Fruit fly (Drosophila melanogaster) whole organism, embryonic: ENCODE results near the gene CG3434.

Experiments
- CG10431 ChIP-seq: fragments of 200-800 bp; sonication (Bioruptor generic); optimal IDR thresholded peaks from 3 replicates; lab custom pipeline; 2018; ENCODE audit warnings: missing biosample characterization, mild to moderate bottlenecking, missing genetic modification characterization
- CG10959 ChIP-seq: fragments of 200-800 bp; sonication (Bioruptor generic); IDR thresholded peaks from 2 replicates; pipeline ENCODE4 v1.3.6; 2022; ENCODE audit warnings: missing biosample characterization, missing genetic modification characterization
- CG11093 ChIP-seq: fragments of 200-800 bp; sonication (Bioruptor generic); IDR thresholded peaks from 3 replicates; pipeline ENCODE4 v1.3.6; 2022; ENCODE audit warnings: missing biosample characterization, missing genetic modification characterization
- CG11398 ChIP-seq: fragments of 200-800 bp; sonication (Bioruptor generic); optimal IDR thresholded peaks from 2 replicates; lab custom pipeline; 2016; ENCODE audit warnings: missing biosample characterization, missing genetic modification characterization
- CG11456 ChIP-seq: fragments of 200-800 bp; sonication (Bioruptor generic); IDR thresholded peaks from 3 replicates; pipeline ENCODE4 v1.3.6; 2022; ENCODE audit warnings: missing biosample characterization, missing genetic modification characterization
- CG11695 ChIP-seq: fragments of 200-800 bp; sonication (Bioruptor generic); IDR thresholded peaks from 3 replicates; pipeline ENCODE4 v1.3.6; 2022; ENCODE audit warnings: missing biosample characterization, missing genetic modification characterization
- CG12219 ChIP-seq: fragments of 200-800 bp; sonication (Bioruptor generic); optimal IDR thresholded peaks from 3 replicates; lab custom pipeline; 2018; ENCODE audit warnings: missing biosample characterization, mild to moderate bottlenecking, missing genetic modification characterization
- CG1233 ChIP-seq: fragments of 200-800 bp; sonication (Bioruptor generic); optimal IDR thresholded peaks from 4 replicates; lab custom pipeline; 2018; ENCODE audit warnings: missing biosample characterization, mild to moderate bottlenecking, missing genetic modification characterization
- CG13424 ChIP-seq: fragments of 200-800 bp; sonication (Bioruptor generic); optimal IDR thresholded peaks from 2 replicates; lab custom pipeline; 2019; ENCODE audit warnings: missing biosample characterization, mild to moderate bottlenecking, missing genetic modification characterization, moderate library complexity
- CG13775 ChIP-seq: fragments of 200-800 bp; sonication (Bioruptor generic); optimal IDR thresholded peaks from 3 replicates; lab custom pipeline; 2017; ENCODE audit warnings: missing biosample characterization, mild to moderate bottlenecking, missing genetic modification characterization
- CG13894 ChIP-seq: fragments of 200-800 bp; sonication (Bioruptor generic); optimal IDR thresholded peaks from 3 replicates; lab custom pipeline; 2018; ENCODE audit warnings: missing biosample characterization, mild to moderate bottlenecking, missing genetic modification characterization, moderate library complexity
- CG18262 ChIP-seq: fragments of 200-800 bp; optimal IDR thresholded peaks from 3 replicates; lab custom pipeline; 2019; ENCODE audit warnings: missing biosample characterization, mild to moderate bottlenecking, missing genetic modification characterization, moderate library complexity
- CG2116 ChIP-seq: fragments of 200-800 bp; sonication (Bioruptor generic); optimal IDR thresholded peaks from 3 replicates; lab custom pipeline; 2018; ENCODE audit warnings: missing biosample characterization, mild to moderate bottlenecking, missing genetic modification characterization
- CG2129 ChIP-seq: fragments of 200-800 bp; sonication (Bioruptor generic); IDR thresholded peaks from 2 replicates; pipeline ENCODE4 v1.3.6; 2022; ENCODE audit warnings: missing biosample characterization, missing genetic modification characterization; ENCODE audit not compliant: partially characterized antibody
- CG31441 ChIP-seq: fragments of 200-800 bp; sonication (Bioruptor generic); IDR thresholded peaks from 2 replicates; pipeline ENCODE4 v1.3.6; 2022; ENCODE audit warnings: missing biosample characterization, missing genetic modification characterization
- CG4360 ChIP-seq: fragments of 200-800 bp; sonication (Bioruptor generic); IDR thresholded peaks from 2 replicates; pipeline ENCODE4 v1.3.6; 2022; ENCODE audit warnings: missing biosample characterization, missing genetic modification characterization
- CG6791 ChIP-seq: fragments of 200-800 bp; sonication (Bioruptor generic); IDR thresholded peaks from 3 replicates; pipeline ENCODE4 v1.3.6; 2022; ENCODE audit warnings: missing biosample characterization, missing genetic modification characterization; ENCODE audit not compliant: partially characterized antibody
- CG7745 ChIP-seq: fragments of 200-800 bp; sonication (Bioruptor generic); optimal IDR thresholded peaks from 2 replicates; lab custom pipeline; 2018; ENCODE audit warnings: missing biosample characterization, mild to moderate bottlenecking, missing genetic modification characterization, moderate library complexity
- CG8924 ChIP-seq: fragments of 200-800 bp; optimal IDR thresholded peaks from 3 replicates; lab custom pipeline; 2019; ENCODE audit warnings: missing biosample characterization, mild to moderate bottlenecking, missing genetic modification characterization, moderate library complexity
- CG9727 ChIP-seq: fragments of 200-800 bp; sonication (Bioruptor generic); optimal IDR thresholded peaks from 3 replicates; lab custom pipeline; 2017; ENCODE audit warnings: missing biosample characterization, mild to moderate bottlenecking, missing genetic modification characterization
- CG9932 ChIP-seq: fragments of 200-800 bp; sonication (Bioruptor generic); IDR thresholded peaks from 2 replicates; pipeline ENCODE4 v1.3.6; 2022; ENCODE audit warnings: missing biosample characterization, missing genetic modification characterization
- CTCF ChIP-seq: fragments of 200-800 bp; sonication (Bioruptor generic); optimal IDR thresholded peaks from 2 replicates; lab custom pipeline; 2017; ENCODE audit warnings: missing biosample characterization, mild to moderate bottlenecking, missing genetic modification characterization, moderate library complexity
- CrebB ChIP-seq: fragments of 200-800 bp; sonication (Bioruptor generic); optimal IDR thresholded peaks from 3 replicates; lab custom pipeline; 2018; ENCODE audit warnings: missing biosample characterization, mild to moderate bottlenecking, missing genetic modification characterization
- Doc3 ChIP-seq: fragments of 200-800 bp; sonication (Bioruptor generic); IDR thresholded peaks from 3 replicates; pipeline ENCODE4 v1.3.6; 2022; ENCODE audit warnings: missing biosample characterization, missing genetic modification characterization; ENCODE audit not compliant: partially characterized antibody
- Dp ChIP-seq: fragments of 200-800 bp; sonication (Bioruptor generic); optimal IDR thresholded peaks from 2 replicates; lab custom pipeline; 2018; ENCODE audit warnings: missing biosample characterization, mild to moderate bottlenecking, missing genetic modification characterization, moderate library complexity
- Ets65A ChIP-seq: fragments of 200-800 bp; sonication (Bioruptor generic); peaks from one replicate; lab custom pipeline; 2016; ENCODE audit warnings: missing biosample characterization, missing genetic modification characterization
- Ets97D ChIP-seq: fragments of 200-800 bp; sonication (Bioruptor generic); optimal IDR thresholded peaks from 3 replicates; lab custom pipeline; 2016; ENCODE audit warnings: missing biosample characterization, missing genetic modification characterization
- Fer3 ChIP-seq: fragments of 200-800 bp; sonication (Bioruptor generic); optimal IDR thresholded peaks from 2 replicates; lab custom pipeline; 2018; ENCODE audit warnings: missing biosample characterization, mild to moderate bottlenecking, missing genetic modification characterization, moderate library complexity
- Gug ChIP-seq: fragments of 200-800 bp; sonication (Bioruptor generic); IDR thresholded peaks from 4 replicates; pipeline ENCODE4 v1.3.6; 2022; ENCODE audit warnings: missing biosample characterization, missing genetic modification characterization
- Hr3 ChIP-seq: fragments of 200-800 bp; sonication (Bioruptor generic); optimal IDR thresholded peaks from 3 replicates; lab custom pipeline; 2016; ENCODE audit warnings: missing biosample characterization, missing genetic modification characterization
- Hsf ChIP-seq: fragments of 200-800 bp; sonication (Bioruptor generic); optimal IDR thresholded peaks from 3 replicates; lab custom pipeline; 2016; ENCODE audit warnings: missing biosample characterization, missing genetic modification characterization
- Meics ChIP-seq: fragments of 200-800 bp; sonication (Bioruptor generic); optimal IDR thresholded peaks from 2 replicates; lab custom pipeline; 2017; ENCODE audit warnings: missing biosample characterization, mild to moderate bottlenecking, missing genetic modification characterization
- Myb ChIP-seq: fragments of 200-800 bp; sonication (Bioruptor generic); optimal IDR thresholded peaks from 2 replicates; lab custom pipeline; 2016; ENCODE audit warnings: missing biosample characterization, missing genetic modification characterization
- Oli ChIP-seq: fragments of 200-800 bp; sonication (Bioruptor generic); optimal IDR thresholded peaks from 2 replicates; lab custom pipeline; 2018; ENCODE audit warnings: missing biosample characterization, mild to moderate bottlenecking, missing genetic modification characterization, moderate library complexity
- Sox102F ChIP-seq: fragments of 200-800 bp; sonication (Bioruptor generic); optimal IDR thresholded peaks from 2 replicates; lab custom pipeline; 2018; ENCODE audit warnings: missing biosample characterization, mild to moderate bottlenecking, missing genetic modification characterization, moderate library complexity
- Xbp1 ChIP-seq: fragments of 200-800 bp; sonication (Bioruptor generic); optimal IDR thresholded peaks from 3 replicates; lab custom pipeline; 2016; ENCODE audit warnings: missing biosample characterization, mild to moderate bottlenecking, missing genetic modification characterization
- ara ChIP-seq: fragments of 200-800 bp; sonication (Bioruptor generic); IDR thresholded peaks from 2 replicates; pipeline ENCODE4 v1.3.6; 2022; ENCODE audit warnings: missing biosample characterization, missing genetic modification characterization
- bab2 ChIP-seq: fragments of 200-800 bp; sonication (Bioruptor generic); optimal IDR thresholded peaks from 2 replicates; lab custom pipeline; 2016; ENCODE audit warnings: missing biosample characterization, missing genetic modification characterization
- crp ChIP-seq, 2 experiments: fragments of 200-800 bp; sonication (Bioruptor generic); optimal IDR thresholded peaks; 2 replicates in 1 of 2; 3 replicates in 1 of 2; lab custom pipeline; 2017; ENCODE audit warnings: missing biosample characterization in 2 of 2, missing genetic modification characterization in 2 of 2, mild to moderate bottlenecking in 1 of 2, moderate library complexity in 1 of 2
- dm ChIP-seq: fragments of 200-800 bp; sonication (Bioruptor generic); optimal IDR thresholded peaks from 3 replicates; lab custom pipeline; 2016; ENCODE audit warnings: missing biosample characterization, missing genetic modification characterization
- en ChIP-seq: fragments of 200-800 bp; sonication (Bioruptor generic); optimal IDR thresholded peaks from 2 replicates; lab custom pipeline; 2016; ENCODE audit warnings: missing biosample characterization, missing genetic modification characterization
- esg ChIP-seq: fragments of 200-800 bp; sonication (Bioruptor generic); conservative IDR thresholded peaks from 2 replicates; pipeline ENCODE4 v1.3.6; 2022; ENCODE audit warnings: missing biosample characterization, missing genetic modification characterization
- ind ChIP-seq: fragments of 200-800 bp; sonication (Bioruptor generic); optimal IDR thresholded peaks from 3 replicates; lab custom pipeline; 2016; ENCODE audit warnings: missing biosample characterization, missing genetic modification characterization
- ken ChIP-seq: fragments of 200-800 bp; sonication (Bioruptor generic); IDR thresholded peaks from 3 replicates; pipeline ENCODE4 v1.3.6; 2022; ENCODE audit warnings: missing biosample characterization, missing genetic modification characterization
- lilli ChIP-seq: fragments of 200-800 bp; sonication (Bioruptor generic); optimal IDR thresholded peaks from 3 replicates; lab custom pipeline; 2016; ENCODE audit warnings: missing biosample characterization, missing genetic modification characterization
- nau ChIP-seq: fragments of 200-800 bp; sonication (Bioruptor generic); optimal IDR thresholded peaks from 3 replicates; lab custom pipeline; 2017; ENCODE audit warnings: missing biosample characterization, mild to moderate bottlenecking, missing genetic modification characterization, missing genetic modification reagents
- org-1 ChIP-seq: fragments of 200-800 bp; sonication (Bioruptor generic); optimal IDR thresholded peaks from 2 replicates; lab custom pipeline; 2017; ENCODE audit warnings: missing biosample characterization, missing genetic modification characterization
- sob ChIP-seq: fragments of 200-800 bp; sonication (Bioruptor generic); IDR thresholded peaks from 2 replicates; pipeline ENCODE4 v1.3.6; 2022; ENCODE audit warnings: missing biosample characterization, missing genetic modification characterization
- wor ChIP-seq: fragments of 200-800 bp; sonication (Bioruptor generic); IDR thresholded peaks from 2 replicates; pipeline ENCODE4 v1.3.6; 2022; ENCODE audit warnings: missing biosample characterization, missing genetic modification characterization
- zfh1 ChIP-seq: fragments of 200-800 bp; sonication (Bioruptor generic); IDR thresholded peaks from 3 replicates; pipeline ENCODE4 v1.3.6; 2022; ENCODE audit warnings: missing biosample characterization, missing genetic modification characterization

CG3434 gene

DNA sequence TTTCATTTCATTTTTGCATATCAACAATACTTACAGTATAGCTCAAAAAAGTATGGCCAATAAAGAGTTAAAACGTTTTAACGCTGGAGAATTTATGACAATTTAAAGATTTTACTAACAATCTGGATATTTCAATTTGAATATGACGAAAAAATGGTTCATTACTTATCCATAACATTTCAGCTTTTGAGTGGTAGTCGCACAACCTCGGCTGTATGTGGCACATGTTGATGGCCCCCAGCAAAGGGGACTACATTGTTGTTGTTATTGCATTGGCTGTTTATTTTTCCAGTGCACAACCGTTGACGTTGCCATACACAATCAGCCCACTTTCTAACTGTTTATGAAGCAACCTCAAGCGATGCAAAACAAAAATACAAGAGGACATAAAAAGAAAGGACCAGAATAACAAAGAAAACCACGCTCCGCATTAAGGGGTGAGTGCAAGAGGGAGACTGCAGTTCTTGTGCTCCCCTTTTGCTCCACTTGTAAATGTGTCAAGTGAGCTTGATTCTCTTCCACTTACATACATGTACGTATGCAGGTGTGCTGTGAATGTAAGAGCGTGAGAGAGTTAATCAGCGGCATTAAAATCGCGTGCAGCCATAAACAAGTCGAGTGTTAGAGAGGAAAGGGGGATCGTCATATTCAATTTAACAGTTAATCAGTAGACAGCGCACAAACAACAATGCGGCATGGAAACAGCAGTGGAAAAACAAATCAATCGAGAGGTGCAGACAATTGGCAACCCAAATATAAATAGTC, 40.4 kb downstream of the CG3434 start (continued):
- 0 out of 3 replicates have a peak, but pooled peaks have one; percentile 24 for TF ChIP-seq CG11456 (GFP tag; lab: Robert Waterston, UW)
- TF ChIP-seq Ets97D: no peak
- no peak for TF ChIP-seq ara (GFP tag; lab: Robert Waterston, UW)
- TF ChIP-seq CTCF (GFP tag; lab: Kevin White, UChicago): peak; percentile 9
- 0 out of 3 replicates have a peak, but pooled peaks have one; percentile 16 for TF ChIP-seq zfh1 (GFP tag; lab: Robert Waterston, UW)
- peak; percentile 63; the same call in 1 of the 2 replicates for TF ChIP-seq esg
- peak; percentile 18 for TF ChIP-seq lilli (GFP tag; lab: Kevin White, UChicago)
- TF ChIP-seq CG1233 (GFP tag; lab: Kevin White, UChicago): peak; percentile 12
- TF ChIP-seq Oli (tag; lab: Kevin White, UChicago): peak; percentile 62
- peak; percentile 77 for TF ChIP-seq Sox102F (GFP tag; lab: Kevin White, UChicago)
- TF ChIP-seq CrebB (tag; lab: Kevin White, UChicago): peak; percentile 25
- no peak for TF ChIP-seq crp (GFP tag; optimal IDR thresholded peaks at IDR 0.05; lab: Kevin White, UChicago)
- TF ChIP-seq org-1 (GFP tag; lab: Kevin White, UChicago): peak; percentile 50
- TF ChIP-seq nau (GFP tag; lab: Kevin White, UChicago): peak; percentile 59
- peak; percentile 3 for TF ChIP-seq en (GFP tag; lab: Kevin White, UChicago)
- peak; percentile 40 for TF ChIP-seq CG8924 (tag; lab: Kevin White, UChicago)
- TF ChIP-seq Meics (GFP tag; lab: Kevin White, UChicago): peak; percentile 30
- peak; percentile 74; the same call in 2 of the 3 replicates for TF ChIP-seq CG11695 (GFP tag; lab: Robert Waterston, UW)
- peak; percentile 38; the same call in 1 of the 2 replicates for TF ChIP-seq wor (GFP tag; lab: Robert Waterston, UW)
- TF ChIP-seq CG13894: no peak
- TF ChIP-seq bab2 (GFP tag; lab: Kevin White, UChicago): peak; percentile 18
- TF ChIP-seq CG12219 (GFP tag; lab: Kevin White, UChicago): peak; percentile 22
- TF ChIP-seq Dp (GFP tag; lab: Kevin White, UChicago): no peak
- TF ChIP-seq CG4360 (GFP tag; lab: Robert Waterston, UW): 0 out of 2 replicates have a peak, but pooled peaks have one; percentile 13
- TF ChIP-seq Ets65A (GFP tag; lab: Kevin White, UChicago): no peak
- no peak for TF ChIP-seq CG2129 (GFP tag; lab: Robert Waterston, UW)
- TF ChIP-seq Myb (GFP tag; lab: Kevin White, UChicago): no peak
- TF ChIP-seq Xbp1 (GFP tag; lab: Kevin White, UChicago): peak; percentile 54
- peak; percentile 43 for TF ChIP-seq CG9727 (GFP tag; lab: Kevin White, UChicago)
- TF ChIP-seq CG18262 (tag; lab: Kevin White, UChicago): peak; percentile 56
- peak; percentile 56; the same call in 1 of the 3 replicates for TF ChIP-seq ken (GFP tag; lab: Robert Waterston, UW)
- no peak for TF ChIP-seq CG2116 (GFP tag; lab: Kevin White, UChicago)
- peak; percentile 25 for TF ChIP-seq Hsf
- TF ChIP-seq CG11398 (GFP tag; lab: Kevin White, UChicago): peak; percentile 2
- TF ChIP-seq dm (GFP tag; lab: Kevin White, UChicago): no peak
- TF ChIP-seq CG9932 (GFP tag; lab: Robert Waterston, UW): no peak
- peak; percentile 55 for TF ChIP-seq CG31441 (GFP tag; lab: Robert Waterston, UW)
- 0 out of 2 replicates have a peak, but pooled peaks have one; percentile 7 for TF ChIP-seq sob (GFP tag; lab: Robert Waterston, UW)
- TF ChIP-seq CG10959 (GFP tag; lab: Robert Waterston, UW): no peak
- peak; percentile 54 for TF ChIP-seq CG13424 (tag; lab: Kevin White, UChicago)
- TF ChIP-seq CG7745 (tag; lab: Kevin White, UChicago): no peak
- TF ChIP-seq CG10431 (GFP tag; lab: Kevin White, UChicago): no peak
- no peak for TF ChIP-seq CG11093 (GFP tag; lab: Robert Waterston, UW)
- TF ChIP-seq CG6791: no peak
- no peak for TF ChIP-seq Gug (GFP tag; lab: Robert Waterston, UW)
- peak; percentile 23 for TF ChIP-seq CG13775 (GFP tag; lab: Kevin White, UChicago)
- no peak for TF ChIP-seq Doc3 (GFP tag; lab: Robert Waterston, UW)
- peak; percentile 31 for TF ChIP-seq ind (GFP tag; lab: Kevin White, UChicago)
- peak; percentile 29 for TF ChIP-seq Fer3
- peak; percentile 11 for TF ChIP-seq Hr3 (GFP tag; lab: Kevin White, UChicago)
